Worm (Caenorhabditis elegans) whole organism, L3 larva: ENCODE results near the gene M01B2.13.

Experiments
- R02D3.7 ChIP-seq: fragments of 150-350 bp; optimal IDR thresholded peaks from 2 replicates; lab custom pipeline; 2014; ENCODE audit warnings: missing biosample characterization, missing genetic modification characterization
- ZK546.5 ChIP-seq: sonication (generic microtip); optimal IDR thresholded peaks from 2 replicates; lab custom pipeline; 2017; ENCODE audit warnings: missing biosample characterization, missing genetic modification characterization
- aly-2 ChIP-seq: fragments of 150-350 bp; optimal IDR thresholded peaks from 2 replicates; lab custom pipeline; 2014; ENCODE audit warnings: missing biosample characterization, missing genetic modification characterization
- ama-1 ChIP-seq: fragments of 150-350 bp; optimal IDR thresholded peaks from 2 replicates; lab custom pipeline; 2018
- ceh-16 ChIP-seq: sonication (generic microtip); optimal IDR thresholded peaks from 2 replicates; lab custom pipeline; 2017; ENCODE audit warnings: missing biosample characterization, missing genetic modification characterization
- ceh-28 ChIP-seq: fragments of 150-350 bp; optimal IDR thresholded peaks from 2 replicates; lab custom pipeline; 2014; ENCODE audit warnings: missing biosample characterization, missing genetic modification reagents, missing genetic modification characterization
- ceh-82 ChIP-seq: fragments of 150-350 bp; optimal IDR thresholded peaks from 2 replicates; lab custom pipeline; 2014; ENCODE audit warnings: missing biosample characterization, missing genetic modification characterization
- daf-12 ChIP-seq: fragments of 150-350 bp; optimal IDR thresholded peaks from 2 replicates; lab custom pipeline; 2014; ENCODE audit warnings: missing biosample characterization, missing genetic modification reagents, missing genetic modification characterization
- egl-27 ChIP-seq: sonication (generic microtip); optimal IDR thresholded peaks from 4 replicates; lab custom pipeline; 2017; ENCODE audit warnings: missing biosample characterization, missing genetic modification reagents, missing genetic modification characterization
- egl-5 ChIP-seq: fragments of 150-350 bp; optimal IDR thresholded peaks from 2 replicates; lab custom pipeline; 2017; ENCODE audit warnings: missing biosample characterization, missing genetic modification reagents, missing genetic modification characterization, inconsistent platforms
- elt-1 ChIP-seq: fragments of 150-350 bp; optimal IDR thresholded peaks from 2 replicates; lab custom pipeline; 2014; ENCODE audit warnings: missing biosample characterization, missing genetic modification characterization
- elt-3 ChIP-seq, 3 experiments: fragments of 150-350 bp in 1 of 3; sonication (generic microtip) in 2 of 3; optimal IDR thresholded peaks; 2 replicates in 2 of 3; 4 replicates in 1 of 3; lab custom pipeline; 2014 to 2017; ENCODE audit warnings: missing biosample characterization in 3 of 3, missing genetic modification characterization in 3 of 3
- eor-1 ChIP-seq, 2 experiments: fragments of 150-350 bp; optimal IDR thresholded peaks; 2 replicates each; lab custom pipeline; 2014 to 2018; ENCODE audit warnings: missing biosample characterization in 2 of 2, missing genetic modification characterization in 2 of 2
- fkh-10 ChIP-seq: sonication (generic microtip); optimal IDR thresholded peaks from 2 replicates; lab custom pipeline; 2017; ENCODE audit warnings: missing biosample characterization, missing genetic modification reagents, missing genetic modification characterization
- hmg-11 ChIP-seq: sonication (generic microtip); optimal IDR thresholded peaks from 2 replicates; lab custom pipeline; 2016; ENCODE audit warnings: missing genetic modification characterization, missing compliant biosample characterization
- jun-1 ChIP-seq: fragments of 150-350 bp; optimal IDR thresholded peaks from 2 replicates; lab custom pipeline; 2014; ENCODE audit warnings: missing biosample characterization, missing genetic modification reagents, missing genetic modification characterization
- lin-15B ChIP-seq: fragments of 150-350 bp; optimal IDR thresholded peaks from 2 replicates; lab custom pipeline; 2014; ENCODE audit warnings: missing biosample characterization, missing genetic modification characterization
- lin-39 ChIP-seq: fragments of 150-350 bp; optimal IDR thresholded peaks from 2 replicates; lab custom pipeline; 2018; ENCODE audit warnings: missing biosample characterization, missing genetic modification reagents, missing genetic modification characterization
- lsy-12 ChIP-seq: sonication (generic microtip); optimal IDR thresholded peaks from 2 replicates; lab custom pipeline; 2016; ENCODE audit warnings: mild to moderate bottlenecking, missing genetic modification characterization, missing compliant biosample characterization
- nfya-1 ChIP-seq: sonication (generic microtip); optimal IDR thresholded peaks from 2 replicates; lab custom pipeline; 2017; ENCODE audit warnings: missing genetic modification characterization, mild to moderate bottlenecking, missing compliant biosample characterization, antibody characterized with exemption, moderate library complexity; ENCODE audit not compliant: insufficient read depth
- nhr-11 ChIP-seq: fragments of 150-350 bp; optimal IDR thresholded peaks from 2 replicates; lab custom pipeline; 2014; ENCODE audit warnings: missing biosample characterization, missing genetic modification characterization
- nhr-12 ChIP-seq: fragments of 150-350 bp; optimal IDR thresholded peaks from 2 replicates; lab custom pipeline; 2014; ENCODE audit warnings: missing biosample characterization, missing genetic modification characterization
- nhr-237 ChIP-seq: fragments of 150-350 bp; optimal IDR thresholded peaks from 2 replicates; lab custom pipeline; 2014; ENCODE audit warnings: missing biosample characterization, missing genetic modification characterization
- nhr-25 ChIP-seq: sonication (generic microtip); optimal IDR thresholded peaks from 2 replicates; lab custom pipeline; 2017; ENCODE audit warnings: missing biosample characterization, missing genetic modification characterization
- nhr-28 ChIP-seq: fragments of 150-350 bp; optimal IDR thresholded peaks from 2 replicates; lab custom pipeline; 2014; ENCODE audit warnings: missing biosample characterization, missing genetic modification characterization
- nhr-43 ChIP-seq: sonication (generic microtip); optimal IDR thresholded peaks from 2 replicates; lab custom pipeline; 2016; ENCODE audit warnings: mild to moderate bottlenecking, missing genetic modification characterization, missing compliant biosample characterization; ENCODE audit not compliant: poor library complexity, severe bottlenecking
- nhr-67 ChIP-seq: fragments of 150-350 bp; optimal IDR thresholded peaks from 2 replicates; lab custom pipeline; 2014; ENCODE audit warnings: missing biosample characterization, missing genetic modification characterization
- nhr-76 ChIP-seq: fragments of 150-350 bp; sonication (generic microtip); optimal IDR thresholded peaks from 5 replicates; lab custom pipeline; 2014; ENCODE audit warnings: missing biosample characterization, missing genetic modification characterization
- nhr-77 ChIP-seq: fragments of 150-350 bp; optimal IDR thresholded peaks from 2 replicates; lab custom pipeline; 2014; ENCODE audit warnings: missing biosample characterization, missing genetic modification characterization
- pqm-1 ChIP-seq: fragments of 150-350 bp; optimal IDR thresholded peaks from 2 replicates; lab custom pipeline; 2017; ENCODE audit warnings: missing biosample characterization, missing genetic modification characterization, inconsistent platforms
- snpc-4 ChIP-seq: fragments of 150-350 bp; optimal IDR thresholded peaks from 2 replicates; lab custom pipeline; 2014; ENCODE audit warnings: missing biosample characterization, missing genetic modification characterization
- unc-39 ChIP-seq: sonication (generic microtip); optimal IDR thresholded peaks from 4 replicates; lab custom pipeline; 2017; ENCODE audit warnings: missing biosample characterization, missing genetic modification characterization
- unc-62 ChIP-seq: fragments of 150-350 bp; sonication (generic microtip); optimal IDR thresholded peaks from 4 replicates; lab custom pipeline; 2014; ENCODE audit warnings: missing biosample characterization, missing genetic modification reagents, missing genetic modification characterization
- zag-1 ChIP-seq: fragments of 150-350 bp; optimal IDR thresholded peaks from 2 replicates; lab custom pipeline; 2014; ENCODE audit warnings: missing biosample characterization, missing genetic modification characterization

M01B2.13 gene

DNA sequence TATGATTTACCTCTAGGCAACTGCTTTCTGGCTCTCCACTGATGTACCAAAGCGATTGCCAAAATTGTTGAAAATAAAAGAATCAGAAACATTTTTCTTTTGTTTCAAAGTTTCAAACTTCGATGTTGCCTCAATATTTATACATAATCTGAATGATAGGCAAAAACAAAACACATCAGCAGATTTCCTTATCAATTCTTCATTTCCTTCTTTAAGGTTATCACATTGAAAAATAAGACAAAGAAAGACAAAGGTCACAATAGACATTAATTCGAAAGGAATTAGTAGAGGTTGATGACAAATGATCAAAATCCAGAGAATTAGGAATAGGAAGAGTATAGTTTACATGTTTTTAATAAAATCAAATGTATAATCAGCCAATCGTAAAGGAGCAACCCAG is 25.3 kb upstream of the M01B2.13 start, which contains the start of gene cyp-34A2:
cyp-34A2 (minus strand) TSS at position 101 of the 400 bp plus-strand sequence.
- TF ChIP-seq pqm-1 (tag; lab: Kevin White, UChicago): peak; percentile 0
- no peak for TF ChIP-seq fkh-10 (GFP tag; lab: Kevin White, UChicago)

DNA sequence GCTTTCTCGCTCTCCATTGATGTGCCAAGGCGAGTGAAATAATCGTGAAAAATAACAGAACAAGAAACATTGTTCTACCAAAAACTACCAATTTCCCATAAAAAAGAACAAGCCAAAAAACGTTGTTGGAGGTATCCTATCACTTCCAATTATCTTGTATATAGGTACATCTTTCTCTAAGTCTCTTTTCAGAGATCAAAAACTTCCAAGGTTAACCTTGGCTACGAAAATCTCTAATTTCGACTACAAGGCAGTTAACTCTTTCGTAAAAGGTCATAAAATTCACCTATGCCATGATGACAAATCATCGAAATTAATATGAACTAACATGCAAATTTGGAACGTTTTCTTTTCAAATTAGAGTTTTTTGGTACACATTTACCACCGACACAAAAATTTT is 22.1 kb upstream of the M01B2.13 start, which contains the start of gene cyp-34A1:
cyp-34A1 (minus strand) TSS at position 101 of the 400 bp plus-strand sequence.
- TF ChIP-seq nhr-77 (tag; lab: Kevin White, UChicago): no peak
- no peak for TF ChIP-seq ceh-16 (tag; lab: Kevin White, UChicago)
- no peak for TF ChIP-seq elt-3 (tag; optimal IDR thresholded peaks at IDR 0.05; lab: Kevin White, UChicago)
- peak; percentile 19 for TF ChIP-seq nhr-25 (tag; lab: Kevin White, UChicago)
- TF ChIP-seq nhr-11 (tag; lab: Kevin White, UChicago): no peak
- TF ChIP-seq nfya-1 (tag; lab: Kevin White, UChicago): no peak
- no peak for TF ChIP-seq jun-1 (tag; lab: Kevin White, UChicago)
- TF ChIP-seq lin-39 (tag; lab: Kevin White, UChicago): no peak
- TF ChIP-seq eor-1 (tag; optimal IDR thresholded peaks at IDR 0.05; lab: Kevin White, UChicago): no peak
- TF ChIP-seq, all 47 proteins: peak for 1

DNA sequence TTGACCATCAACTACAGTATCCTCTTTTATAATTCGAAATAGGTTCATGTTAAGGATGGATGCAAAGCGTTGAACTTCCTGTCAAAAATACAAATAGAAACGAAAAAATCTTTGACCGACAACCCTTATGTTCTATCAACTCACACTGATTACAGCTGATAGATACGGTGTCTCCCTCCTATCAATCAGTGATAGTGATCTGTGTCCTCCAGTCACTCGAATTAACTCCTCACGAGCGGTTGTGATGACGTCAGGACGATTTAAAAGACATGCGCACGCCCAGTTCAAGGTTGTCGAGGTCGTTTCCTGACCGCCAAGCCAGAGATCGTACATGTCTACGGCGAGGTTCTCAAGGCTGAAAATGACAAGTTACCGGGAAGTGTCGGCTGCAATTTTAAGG is 20.3 kb upstream of the M01B2.13 start:
- TF ChIP-seq R02D3.7 (tag; lab: Kevin White, UChicago) (no peak), nhr-25 (tag; lab: Kevin White, UChicago) (peak; percentile 74), nhr-77 (tag; lab: Kevin White, UChicago) (no peak), fkh-10 (GFP tag; lab: Kevin White, UChicago) (no peak)

DNA sequence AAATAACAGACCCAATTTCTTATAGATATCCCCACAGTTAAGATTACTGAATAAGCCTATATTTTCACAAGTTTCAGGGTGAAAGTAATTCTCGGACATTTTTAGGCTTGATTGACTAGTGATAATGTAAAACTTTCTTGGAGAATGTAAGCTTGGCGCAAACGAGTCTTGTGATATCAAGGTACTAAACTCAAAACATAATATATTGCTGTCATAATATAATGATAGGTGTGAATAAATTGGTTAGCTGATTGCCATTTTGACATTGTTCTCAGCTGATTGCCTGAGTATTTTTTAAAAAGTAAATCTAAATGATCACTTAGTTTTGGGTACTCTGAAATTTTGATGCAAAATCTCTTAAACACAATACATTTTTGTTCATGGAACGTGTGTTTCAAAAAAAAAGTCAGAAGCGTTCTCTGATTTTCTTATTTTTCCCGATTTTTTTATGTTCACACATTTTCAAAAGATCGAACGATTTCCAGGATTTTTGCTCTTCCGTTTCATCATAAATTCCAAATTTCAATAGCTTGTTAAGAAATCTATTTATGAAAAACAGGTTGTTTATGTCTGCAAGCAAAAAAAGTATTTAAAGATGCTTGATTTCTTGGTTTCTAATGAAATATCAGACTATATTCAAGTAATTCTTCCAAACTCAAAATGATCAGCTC is 15.7 kb upstream of the M01B2.13 start, which contains the start of the genes srw-19 and srx-51:
srw-19 (minus strand) TSS at position 101 of the 671 bp plus-strand sequence.
srx-51 (plus strand) TSS at position 621 of the 671 bp plus-strand sequence.
- TF ChIP-seq nhr-76: no peak
- TF ChIP-seq elt-3 (tag; optimal IDR thresholded peaks at IDR 0.05; lab: Kevin White, UChicago): no peak
- no peak for TF ChIP-seq nhr-43 (tag; lab: Kevin White, UChicago)
- TF ChIP-seq aly-2 (tag; lab: Kevin White, UChicago): no peak
- TF ChIP-seq ZK546.5 (tag; lab: Kevin White, UChicago): no peak
- no peak for TF ChIP-seq jun-1 (tag; lab: Kevin White, UChicago)
- no peak for TF ChIP-seq R02D3.7 (tag; lab: Kevin White, UChicago)
- no peak for TF ChIP-seq snpc-4
- TF ChIP-seq hmg-11 (tag; lab: Kevin White, UChicago): no peak
- TF ChIP-seq nhr-11 (tag; lab: Kevin White, UChicago): no peak
- TF ChIP-seq nhr-67 (tag; lab: Kevin White, UChicago): no peak

DNA sequence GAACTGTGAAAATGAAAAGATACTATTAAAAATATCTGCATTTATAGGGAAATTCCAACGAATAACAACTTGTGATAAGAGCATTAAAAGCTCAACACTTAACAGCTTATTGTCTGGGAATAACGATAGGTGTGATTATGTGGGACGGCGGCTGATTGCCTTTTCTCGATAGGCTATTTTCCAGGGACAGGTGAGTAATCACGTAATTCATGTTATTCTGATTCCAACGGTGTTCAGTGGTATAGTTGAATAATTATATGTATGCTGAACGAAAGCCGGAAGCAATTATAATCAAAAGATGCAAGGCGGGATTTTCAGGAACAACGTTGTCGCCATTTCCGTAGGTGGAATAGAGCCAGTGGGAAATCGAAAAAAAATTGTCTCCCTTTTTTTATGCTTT is 11.2 kb upstream of the M01B2.13 start, which contains the start of gene srw-17:
srw-17 (minus strand) TSS at position 101 of the 400 bp plus-strand sequence.
- TF ChIP-seq fkh-10 (GFP tag; lab: Kevin White, UChicago) (no peak), egl-5 (no peak), ceh-28 (tag; lab: Kevin White, UChicago) (no peak), zag-1 (no peak), eor-1 (tag; optimal IDR thresholded peaks at IDR 0.05; lab: Kevin White, UChicago) (no peak), egl-27 (tag; lab: Kevin White, UChicago) (no peak), lin-39 (tag; lab: Kevin White, UChicago) (no peak)

DNA sequence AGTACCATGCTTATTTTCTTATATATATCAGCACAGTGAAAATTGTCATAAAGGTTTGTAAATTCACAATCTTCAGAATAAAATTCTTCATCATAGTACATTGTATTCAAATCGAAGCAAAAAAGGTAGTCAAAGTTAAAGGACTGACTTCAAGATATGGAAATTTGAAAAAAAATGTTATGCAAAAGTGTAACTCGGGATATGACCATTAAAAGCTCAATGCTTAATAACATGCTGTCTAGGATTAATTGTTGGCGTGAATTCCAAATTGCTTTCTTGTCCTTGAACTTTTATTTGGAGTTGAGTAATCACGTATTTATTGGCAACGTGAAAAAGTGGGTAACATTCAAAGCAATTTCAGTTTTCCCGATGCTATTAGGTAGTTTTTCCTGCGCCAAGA is 9.0 kb upstream of the M01B2.13 start, which contains the start of gene srw-16:
srw-16 (minus strand) TSS at position 101 of the 400 bp plus-strand sequence.
- no peak for TF ChIP-seq lin-15B (tag; lab: Kevin White, UChicago)
- no peak for TF ChIP-seq nhr-237 (tag; lab: Kevin White, UChicago)
- no peak for TF ChIP-seq nhr-28
- TF ChIP-seq eor-1 (tag; optimal IDR thresholded peaks at IDR 0.05; lab: Kevin White, UChicago): no peak
- no peak for TF ChIP-seq ceh-82 (tag; lab: Kevin White, UChicago)
- TF ChIP-seq daf-12 (tag; lab: Kevin White, UChicago): no peak
- TF ChIP-seq unc-62: no peak
- TF ChIP-seq nhr-11 (tag; lab: Kevin White, UChicago): no peak
- TF ChIP-seq ama-1 (lab: Kevin White, UChicago): no peak
- TF ChIP-seq elt-1 (tag; lab: Kevin White, UChicago): no peak
- no peak for TF ChIP-seq nhr-12 (tag; lab: Kevin White, UChicago)
- TF ChIP-seq nhr-76: no peak
- no peak for TF ChIP-seq pqm-1 (tag; lab: Kevin White, UChicago)
- no peak for TF ChIP-seq aly-2 (tag; lab: Kevin White, UChicago)
- TF ChIP-seq nhr-67 (tag; lab: Kevin White, UChicago): no peak
- TF ChIP-seq unc-39 (tag; lab: Kevin White, UChicago): no peak
- TF ChIP-seq lsy-12 (tag; lab: Kevin White, UChicago): no peak
